Worm (Caenorhabditis elegans): ENCODE measurements around the gene nhr-36.

DNA sequence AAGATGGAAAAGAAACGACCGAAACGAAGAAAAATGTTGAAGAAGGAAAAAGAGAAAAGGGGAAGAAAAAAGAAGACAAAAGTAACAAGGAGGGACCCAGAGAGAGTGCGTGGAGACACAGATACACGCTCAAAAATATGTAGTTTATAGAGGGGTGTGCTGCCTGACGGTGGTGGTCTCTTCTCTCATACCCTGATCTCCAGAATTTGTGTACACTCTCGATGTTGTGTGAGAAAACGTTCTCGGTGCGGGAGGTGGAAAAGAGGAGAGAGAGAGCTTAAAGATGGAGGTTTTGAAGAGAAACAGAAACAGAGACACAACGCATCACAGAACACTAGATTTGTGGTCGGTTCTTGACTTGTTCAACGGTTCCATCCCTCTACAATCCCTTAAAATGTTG, 12.2 kb upstream of the nhr-36 start:
- TF ChIP-seq him-1 (tag; optimal IDR thresholded peaks at IDR 0.05), result peak; percentile 55
- no peak for TF ChIP-seq dao-5 (tag; optimal IDR thresholded peaks at IDR 0.05)

Data from whole organism, L4/young adult.